Worm (Caenorhabditis elegans) whole organism, mixed stage, embryonic: ENCODE data around the gene B0563.8.

Experiments
- M03D4.4 ChIP-seq: sonication (generic microtip); optimal IDR thresholded peaks from 2 replicates; lab custom pipeline; 2017; ENCODE audit warnings: mild to moderate bottlenecking, missing genetic modification characterization, missing compliant biosample characterization
- bed-3 ChIP-seq: fragments of 200-800 bp; sonication (Bioruptor generic); optimal IDR thresholded peaks from 3 replicates; lab custom pipeline; 2018; ENCODE audit warnings: mild to moderate bottlenecking, missing genetic modification characterization, moderate library complexity, missing compliant biosample characterization
- blmp-1 ChIP-seq: fragments of 150-350 bp; optimal IDR thresholded peaks from 2 replicates; lab custom pipeline; 2014; ENCODE audit warnings: missing biosample characterization, missing genetic modification characterization
- ceh-39 ChIP-seq: fragments of 150-350 bp; optimal IDR thresholded peaks from 2 replicates; lab custom pipeline; 2014; ENCODE audit warnings: missing biosample characterization, missing genetic modification characterization
- ceh-43 ChIP-seq: fragments of 200-800 bp; sonication (Bioruptor generic); optimal IDR thresholded peaks from 2 replicates; lab custom pipeline; 2018; ENCODE audit warnings: mild to moderate bottlenecking, missing genetic modification characterization, moderate library complexity, missing compliant biosample characterization
- ceh-83 ChIP-seq: fragments of 200-800 bp; sonication (Bioruptor generic); optimal IDR thresholded peaks from 2 replicates; lab custom pipeline; 2018; ENCODE audit warnings: mild to moderate bottlenecking, missing genetic modification characterization, missing compliant biosample characterization
- cnd-1 ChIP-seq: fragments of 200-800 bp; sonication (Bioruptor generic); optimal IDR thresholded peaks from 2 replicates; lab custom pipeline; 2018; ENCODE audit warnings: mild to moderate bottlenecking, missing genetic modification characterization, missing compliant biosample characterization
- drap-1 ChIP-seq: fragments of 200-800 bp; sonication (Bioruptor generic); optimal IDR thresholded peaks from 3 replicates; lab custom pipeline; 2018; ENCODE audit warnings: mild to moderate bottlenecking, missing genetic modification characterization, missing compliant biosample characterization
- elt-1 ChIP-seq: sonication (generic microtip); optimal IDR thresholded peaks from 2 replicates; lab custom pipeline; 2017; ENCODE audit warnings: missing genetic modification characterization, mild to moderate bottlenecking, missing compliant biosample characterization, antibody characterized with exemption, moderate library complexity, borderline replicate concordance; ENCODE audit not compliant: insufficient read depth
- flh-1 ChIP-seq: fragments of 200-800 bp; sonication (Bioruptor generic); optimal IDR thresholded peaks from 2 replicates; lab custom pipeline; 2018; ENCODE audit warnings: mild to moderate bottlenecking, missing genetic modification characterization, moderate library complexity, missing compliant biosample characterization
- ham-2 ChIP-seq: fragments of 200-800 bp; sonication (Bioruptor generic); optimal IDR thresholded peaks from 2 replicates; lab custom pipeline; 2018; ENCODE audit warnings: mild to moderate bottlenecking, missing genetic modification characterization, missing compliant biosample characterization
- hlh-1 ChIP-seq: fragments of 150-350 bp; optimal IDR thresholded peaks from 2 replicates; lab custom pipeline; 2014; ENCODE audit warnings: missing biosample characterization, missing genetic modification reagents, missing genetic modification characterization
- lin-13 ChIP-seq: fragments of 150-350 bp; optimal IDR thresholded peaks from 2 replicates; lab custom pipeline; 2014; ENCODE audit warnings: missing biosample characterization, missing genetic modification characterization
- lsy-2 ChIP-seq: fragments of 150-350 bp; optimal IDR thresholded peaks from 2 replicates; lab custom pipeline; 2014; ENCODE audit warnings: missing biosample characterization, missing genetic modification characterization
- mab-5 ChIP-seq: fragments of 150-350 bp; optimal IDR thresholded peaks from 2 replicates; lab custom pipeline; 2014; ENCODE audit warnings: missing biosample characterization, missing genetic modification characterization
- mep-1 ChIP-seq: fragments of 150-350 bp; optimal IDR thresholded peaks from 2 replicates; lab custom pipeline; 2017; ENCODE audit warnings: missing biosample characterization, missing genetic modification reagents, missing genetic modification characterization, inconsistent platforms
- mls-2 ChIP-seq: sonication (generic microtip); optimal IDR thresholded peaks from 2 replicates; lab custom pipeline; 2016; ENCODE audit warnings: mild to moderate bottlenecking, missing genetic modification characterization, moderate library complexity, missing compliant biosample characterization
- nhr-12 ChIP-seq: fragments of 150-350 bp; optimal IDR thresholded peaks from 2 replicates; lab custom pipeline; 2014; ENCODE audit warnings: missing biosample characterization, missing genetic modification characterization
- nhr-2 ChIP-seq: fragments of 150-350 bp; optimal IDR thresholded peaks from 2 replicates; lab custom pipeline; 2014; ENCODE audit warnings: missing biosample characterization, missing genetic modification characterization
- nhr-237 ChIP-seq: fragments of 150-350 bp; optimal IDR thresholded peaks from 2 replicates; lab custom pipeline; 2014; ENCODE audit warnings: missing biosample characterization, missing genetic modification characterization
- nhr-28 ChIP-seq: fragments of 150-350 bp; optimal IDR thresholded peaks from 2 replicates; lab custom pipeline; 2014; ENCODE audit warnings: missing biosample characterization, missing genetic modification characterization
- nhr-76 ChIP-seq: sonication (generic microtip); optimal IDR thresholded peaks from 2 replicates; lab custom pipeline; 2017; ENCODE audit warnings: missing biosample characterization, missing genetic modification characterization
- pha-4 ChIP-seq: fragments of 150-350 bp; optimal IDR thresholded peaks from 2 replicates; lab custom pipeline; 2018; ENCODE audit warnings: missing biosample characterization, missing genetic modification reagents, missing genetic modification characterization
- snpc-4 ChIP-seq: fragments of 150-350 bp; optimal IDR thresholded peaks from 2 replicates; lab custom pipeline; 2014; ENCODE audit warnings: missing biosample characterization, missing genetic modification characterization
- tbx-8 ChIP-seq: fragments of 200-800 bp; sonication (Bioruptor generic); optimal IDR thresholded peaks from 2 replicates; lab custom pipeline; 2018; ENCODE audit warnings: mild to moderate bottlenecking, missing genetic modification characterization, moderate library complexity, missing compliant biosample characterization
- unc-120 ChIP-seq: sonication (generic microtip); optimal IDR thresholded peaks from 2 replicates; lab custom pipeline; 2017; ENCODE audit warnings: missing genetic modification characterization, missing compliant biosample characterization; ENCODE audit not compliant: poor library complexity, severe bottlenecking
- zip-8 ChIP-seq: fragments of 150-350 bp; optimal IDR thresholded peaks from 2 replicates; lab custom pipeline; 2014; ENCODE audit warnings: missing biosample characterization, missing genetic modification characterization
- ztf-11 ChIP-seq: fragments of 150-350 bp; optimal IDR thresholded peaks from 2 replicates; lab custom pipeline; 2014; ENCODE audit warnings: missing biosample characterization, missing genetic modification characterization

The B0563.8 gene

DNA sequence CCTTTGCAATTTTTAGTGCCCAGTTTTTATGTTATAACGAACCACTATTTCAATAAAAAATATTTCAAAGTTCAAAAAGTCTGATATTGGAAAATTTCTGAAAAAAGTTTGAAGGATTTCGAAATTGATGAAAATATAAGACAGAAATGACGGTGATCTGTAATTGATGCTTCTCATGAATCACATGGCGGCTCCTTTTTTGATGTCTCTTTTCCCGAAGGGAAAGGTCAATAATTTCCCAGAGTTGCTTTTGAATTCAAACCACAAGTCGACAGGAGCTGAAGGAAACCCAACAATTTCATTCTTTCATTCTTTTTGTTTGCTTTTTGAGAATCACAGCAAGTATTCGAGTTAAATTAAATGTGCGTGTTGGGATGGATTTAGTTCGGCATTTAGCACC is 2.0 kb downstream of the B0563.8 start, which contains the start of gene B0563.18:
Gene B0563.18, plus strand, starts transcription at position 301 of the 400 bp plus-strand sequence.
- TF ChIP-seq mls-2 (tag; lab: Kevin White, UChicago) (no peak), hlh-1 (tag; lab: Kevin White, UChicago) (no peak), lsy-2 (tag; lab: Kevin White, UChicago) (no peak), ztf-11 (tag; lab: Kevin White, UChicago) (no peak), blmp-1 (tag; lab: Kevin White, UChicago) (no peak), unc-120 (tag; lab: Kevin White, UChicago) (no peak), nhr-2 (tag; lab: Kevin White, UChicago) (no peak), cnd-1 (tag; lab: Kevin White, UChicago) (no peak), snpc-4 (no peak), zip-8 (tag; lab: Kevin White, UChicago) (no peak), drap-1 (no peak), flh-1 (GFP tag; lab: Kevin White, UChicago) (no peak), ham-2 (no peak), ceh-83 (GFP tag; lab: Kevin White, UChicago) (no peak), nhr-28 (tag; lab: Kevin White, UChicago) (no peak)

DNA sequence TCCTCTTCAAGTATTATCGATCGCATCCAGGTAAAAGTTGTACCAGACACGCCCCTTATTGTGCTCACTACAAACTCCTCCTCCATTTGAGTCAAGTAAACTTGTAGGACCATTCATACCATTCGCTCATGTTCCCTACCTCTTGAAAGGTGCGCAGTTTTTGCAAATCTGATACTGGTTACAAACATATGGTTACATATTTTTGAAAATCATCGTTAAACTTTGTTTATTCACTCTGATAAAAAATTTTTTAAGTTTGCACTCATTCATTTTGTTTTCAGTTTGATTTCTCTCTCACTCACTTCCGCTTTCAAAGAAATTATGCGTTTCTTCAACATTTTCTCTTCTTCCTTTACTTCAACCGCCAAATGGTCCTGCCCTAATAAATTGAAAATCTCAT is 3.1 kb downstream of the B0563.8 start, which contains the start of gene B0563.1:
Gene B0563.1, plus strand, starts transcription at position 301 of the 400 bp plus-strand sequence.
- TF ChIP-seq nhr-2 (tag; lab: Kevin White, UChicago), result no peak
- no peak for TF ChIP-seq lsy-2 (tag; lab: Kevin White, UChicago)
- no peak for TF ChIP-seq ceh-39 (tag; lab: Kevin White, UChicago)
- no peak for TF ChIP-seq zip-8 (tag; lab: Kevin White, UChicago)
- TF ChIP-seq pha-4 (tag; lab: Kevin White, UChicago), result no peak
- TF ChIP-seq, all 35 proteins: peak for 0

- TF ChIP-seq nhr-28 (tag; lab: Kevin White, UChicago), result no peak
- no peak for TF ChIP-seq mep-1 (tag; lab: Kevin White, UChicago)
These were observed 4.3 kb downstream of the B0563.8 start for ce11 chrX:9170058-9170457.

DNA sequence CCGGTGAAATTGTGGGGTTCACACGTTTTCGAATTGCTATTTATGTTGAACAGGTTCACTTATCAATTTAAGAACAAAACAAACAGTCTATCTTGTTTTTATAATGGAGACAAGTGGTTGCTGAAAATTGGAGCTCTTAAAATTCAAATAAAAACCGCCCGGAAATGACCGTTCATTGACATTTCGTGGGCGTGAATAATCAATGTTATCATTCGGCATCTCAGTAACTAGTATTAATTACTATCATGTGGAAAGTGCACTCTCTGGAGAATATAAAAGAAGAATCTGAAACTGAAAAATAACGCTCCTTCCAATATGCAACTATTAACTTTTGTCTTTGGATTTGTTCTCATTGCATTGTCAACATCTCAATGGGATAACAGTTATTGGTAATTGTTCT is 6.1 kb downstream of the B0563.8 start, which contains the start of gene B0563.9:
Gene B0563.9, plus strand, starts transcription at position 301 of the 400 bp plus-strand sequence.
- TF ChIP-seq bed-3, result no peak
- TF ChIP-seq nhr-12 (tag; lab: Kevin White, UChicago), result no peak
- TF ChIP-seq nhr-2 (tag; lab: Kevin White, UChicago), result no peak
- TF ChIP-seq drap-1, result no peak
- TF ChIP-seq hlh-1 (tag; lab: Kevin White, UChicago), result no peak
- TF ChIP-seq nhr-237 (tag; lab: Kevin White, UChicago), result no peak
- TF ChIP-seq nhr-28 (tag; lab: Kevin White, UChicago), result no peak
- no peak for TF ChIP-seq elt-1
- no peak for TF ChIP-seq nhr-76 (tag; lab: Kevin White, UChicago)
- TF ChIP-seq ceh-39 (tag; lab: Kevin White, UChicago), result no peak
- TF ChIP-seq ceh-83 (GFP tag; lab: Kevin White, UChicago), result no peak
- TF ChIP-seq cnd-1 (tag; lab: Kevin White, UChicago), result no peak

ce11 chrX:9166921-9167320 is 7.4 kb downstream of the B0563.8 start, which contains the start of gene B0563.10:
B0563.10 (minus strand) TSS chrX:9167245.
- TF ChIP-seq mab-5 (tag; lab: Kevin White, UChicago) (no peak), tbx-8 (GFP tag; lab: Kevin White, UChicago) (no peak), lin-13 (no peak), ceh-43 (GFP tag; lab: Kevin White, UChicago) (no peak), zip-8 (tag; lab: Kevin White, UChicago) (no peak), ceh-83 (GFP tag; lab: Kevin White, UChicago) (no peak), blmp-1 (tag; lab: Kevin White, UChicago) (no peak), M03D4.4 (no peak), bed-3 (no peak), nhr-2 (tag; lab: Kevin White, UChicago) (no peak), nhr-28 (tag; lab: Kevin White, UChicago) (no peak), unc-120 (tag; lab: Kevin White, UChicago) (no peak)

DNA sequence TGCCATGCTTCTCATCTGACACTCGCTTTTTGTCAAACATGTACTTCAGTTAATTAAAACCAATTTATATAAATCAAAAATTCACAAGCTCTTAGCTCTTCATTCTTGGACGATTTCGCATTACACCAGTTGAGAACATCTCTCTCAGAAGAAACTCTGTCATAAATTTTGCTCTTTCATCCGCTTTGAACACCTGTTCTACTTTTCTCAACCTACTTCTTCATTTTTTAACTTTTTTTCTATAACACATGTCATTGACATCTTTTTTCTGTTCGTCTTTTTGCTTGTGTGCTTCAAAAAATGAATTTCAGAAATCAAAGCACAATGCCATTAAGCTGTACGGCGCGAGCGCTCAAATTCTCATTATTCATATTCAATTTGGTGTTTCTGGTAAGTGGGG is 11.4 kb downstream of the B0563.8 start, which contains the start of gene tsp-11:
Gene tsp-11, plus strand, starts transcription at position 301 of the 400 bp plus-strand sequence.
- no peak for TF ChIP-seq lsy-2 (tag; lab: Kevin White, UChicago)
